Fruit fly (Drosophila melanogaster): ENCODE data around the gene Cyp305a1.

The Cyp305a1 gene

dm6 chr3L:19834143-19834794 is 21.1 kb upstream of the Cyp305a1 start, which contains the start of the genes trc and CG32221 (continued):
- TF ChIP-seq CG12391 (tag; optimal IDR thresholded peaks at IDR 0.05) = peak; percentile 53
- peak; percentile 31; the same call in 1 of the 2 replicates for TF ChIP-seq CG11085 (GFP tag; IDR thresholded peaks at IDR 0.05)
- TF ChIP-seq Oaz (GFP tag; IDR thresholded peaks at IDR 0.05) = no peak
- no peak for TF ChIP-seq sc (optimal IDR thresholded peaks at IDR 0.05)
- TF ChIP-seq sc (GFP tag; optimal IDR thresholded peaks at IDR 0.05) = peak; percentile 20
- no peak for TF ChIP-seq CG16815 (GFP tag; optimal IDR thresholded peaks at IDR 0.05)
- 0 out of 2 replicates have a peak, but pooled peaks have one; percentile 23 for TF ChIP-seq stc (GFP tag; IDR thresholded peaks at IDR 0.05)
- peak; percentile 1 for TF ChIP-seq pum (GFP tag; optimal IDR thresholded peaks at IDR 0.05)
- TF ChIP-seq CG1602 (GFP tag; optimal IDR thresholded peaks at IDR 0.05) = peak; percentile 17
- TF ChIP-seq sr (GFP tag; IDR thresholded peaks at IDR 0.05) = peak; percentile 54; the same call in 1 of the 3 replicates
- no peak for TF ChIP-seq Optix (GFP tag; IDR thresholded peaks at IDR 0.05)
- TF ChIP-seq gro (GFP tag; optimal IDR thresholded peaks at IDR 0.05) = no peak
- TF ChIP-seq Sry-δ (GFP tag; optimal IDR thresholded peaks at IDR 0.05) = peak; percentile 74
- peak; percentile 91 for TF ChIP-seq CG12659 (GFP tag; optimal IDR thresholded peaks at IDR 0.05)
- 0 out of 3 replicates have a peak, but pooled peaks have one; percentile 44 for TF ChIP-seq vnd (GFP tag; IDR thresholded peaks at IDR 0.05; ENCODE audit: partially characterized antibody)
- TF ChIP-seq BEAF-32 (GFP tag; optimal IDR thresholded peaks at IDR 0.05) = peak; percentile 85
- no peak for TF ChIP-seq CG6813 (GFP tag; optimal IDR thresholded peaks at IDR 0.05)
- no peak for TF ChIP-seq CG3726 (GFP tag; IDR thresholded peaks at IDR 0.05)
- no peak for TF ChIP-seq ap (GFP tag; IDR thresholded peaks at IDR 0.05)
- TF ChIP-seq CG10565 (GFP tag; optimal IDR thresholded peaks at IDR 0.05) = no peak
- TF ChIP-seq CG2199 (GFP tag; IDR thresholded peaks at IDR 0.05) = no peak
- TF ChIP-seq ewg (GFP tag; optimal IDR thresholded peaks at IDR 0.05) = no peak
- no peak for TF ChIP-seq gce (GFP tag; IDR thresholded peaks at IDR 0.05)
- TF ChIP-seq Sox102F (GFP tag; optimal IDR thresholded peaks at IDR 0.05) = no peak
- no peak for TF ChIP-seq CG32767 (GFP tag; IDR thresholded peaks at IDR 0.05)
- TF ChIP-seq CG17361 (GFP tag; IDR thresholded peaks at IDR 0.05) = no peak
- TF ChIP-seq CG17829 (tag; optimal IDR thresholded peaks at IDR 0.05) = peak; percentile 38
- no peak for TF ChIP-seq sqz (GFP tag; optimal IDR thresholded peaks at IDR 0.05)
- peak; percentile 73 for TF ChIP-seq sens (GFP tag)
- 0 out of 2 replicates have a peak, but pooled peaks have one; percentile 10 for TF ChIP-seq CG17612 (GFP tag; IDR thresholded peaks at IDR 0.05)
- TF ChIP-seq HLHmδ (GFP tag; optimal IDR thresholded peaks at IDR 0.05) = peak; percentile 94
- peak; percentile 24; the same call in 1 of the 2 replicates for TF ChIP-seq CG31224 (GFP tag; IDR thresholded peaks at IDR 0.05)
- peak; percentile 33 for TF ChIP-seq CrebB (tag; optimal IDR thresholded peaks at IDR 0.05)
- 0 out of 2 replicates have a peak, but pooled peaks have one; percentile 7 for TF ChIP-seq CG14441 (GFP tag; IDR thresholded peaks at IDR 0.05)
- TF ChIP-seq Bgb (GFP tag; IDR thresholded peaks at IDR 0.05; ENCODE audit: partially characterized antibody) = peak; percentile 84
- TF ChIP-seq chif (GFP tag; optimal IDR thresholded peaks at IDR 0.05) = no peak
- TF ChIP-seq en (GFP tag; optimal IDR thresholded peaks at IDR 0.05) = no peak
- no peak; the same call in 1 of the 2 replicates for TF ChIP-seq CG2129 (GFP tag; IDR thresholded peaks at IDR 0.05; ENCODE audit: partially characterized antibody)
- TF ChIP-seq ftz-f1 (GFP tag; optimal IDR thresholded peaks at IDR 0.05) = no peak
- peak; percentile 17 for TF ChIP-seq mam (GFP tag; optimal IDR thresholded peaks at IDR 0.05)
- no peak for TF ChIP-seq psq (GFP tag; optimal IDR thresholded peaks at IDR 0.05)
- TF ChIP-seq pan (optimal IDR thresholded peaks at IDR 0.05) = no peak
- peak in 1 of 2 experiments; percentile 7 for TF ChIP-seq pan (GFP tag; optimal IDR thresholded peaks at IDR 0.05 in 1 of 2, IDR thresholded peaks at IDR 0.05 in 1 of 2)
- TF ChIP-seq Trl (optimal IDR thresholded peaks at IDR 0.05) = no peak
- no peak for TF ChIP-seq Trl (GFP tag; optimal IDR thresholded peaks at IDR 0.05)
- no peak for TF ChIP-seq CG1024 (GFP tag; IDR thresholded peaks at IDR 0.05)
- TF ChIP-seq CG2120 (GFP tag; optimal IDR thresholded peaks at IDR 0.05) = peak; percentile 50
- TF ChIP-seq ind (GFP tag; optimal IDR thresholded peaks at IDR 0.05) = no peak
- TF ChIP-seq Bteb2 (GFP tag; optimal IDR thresholded peaks at IDR 0.05) = no peak
- peak; percentile 94 for TF ChIP-seq Ets65A (GFP tag)
- TF ChIP-seq caup (GFP tag; optimal IDR thresholded peaks at IDR 0.05; ENCODE audit: severe bottlenecking) = no peak
